Worm (Caenorhabditis elegans) whole organism, L3 larva: ENCODE measurements around the gene H13N06.2.
A peak's percentile ranks its signal among the peaks of the same experiment; 100 is the strongest.

ENCODE experiments used
- aly-2 ChIP-seq: fragments of 150-350 bp; optimal IDR thresholded peaks from 2 replicates; lab custom pipeline; 2014; ENCODE audit warnings: missing biosample characterization, missing genetic modification characterization
- elt-3 ChIP-seq, 3 experiments: fragments of 150-350 bp in 1 of 3; sonication (generic microtip) in 2 of 3; optimal IDR thresholded peaks; 2 replicates in 2 of 3; 4 replicates in 1 of 3; lab custom pipeline; 2014 to 2017; ENCODE audit warnings: missing biosample characterization in 3 of 3, missing genetic modification characterization in 3 of 3
- lsy-12 ChIP-seq: sonication (generic microtip); optimal IDR thresholded peaks from 2 replicates; lab custom pipeline; 2016; ENCODE audit warnings: mild to moderate bottlenecking, missing genetic modification characterization, missing compliant biosample characterization
- nhr-12 ChIP-seq: fragments of 150-350 bp; optimal IDR thresholded peaks from 2 replicates; lab custom pipeline; 2014; ENCODE audit warnings: missing biosample characterization, missing genetic modification characterization
- nhr-237 ChIP-seq: fragments of 150-350 bp; optimal IDR thresholded peaks from 2 replicates; lab custom pipeline; 2014; ENCODE audit warnings: missing biosample characterization, missing genetic modification characterization
- nhr-76 ChIP-seq: fragments of 150-350 bp; sonication (generic microtip); optimal IDR thresholded peaks from 5 replicates; lab custom pipeline; 2014; ENCODE audit warnings: missing biosample characterization, missing genetic modification characterization
- snpc-4 ChIP-seq: fragments of 150-350 bp; optimal IDR thresholded peaks from 2 replicates; lab custom pipeline; 2014; ENCODE audit warnings: missing biosample characterization, missing genetic modification characterization
- unc-39 ChIP-seq: sonication (generic microtip); optimal IDR thresholded peaks from 4 replicates; lab custom pipeline; 2017; ENCODE audit warnings: missing biosample characterization, missing genetic modification characterization

DNA sequence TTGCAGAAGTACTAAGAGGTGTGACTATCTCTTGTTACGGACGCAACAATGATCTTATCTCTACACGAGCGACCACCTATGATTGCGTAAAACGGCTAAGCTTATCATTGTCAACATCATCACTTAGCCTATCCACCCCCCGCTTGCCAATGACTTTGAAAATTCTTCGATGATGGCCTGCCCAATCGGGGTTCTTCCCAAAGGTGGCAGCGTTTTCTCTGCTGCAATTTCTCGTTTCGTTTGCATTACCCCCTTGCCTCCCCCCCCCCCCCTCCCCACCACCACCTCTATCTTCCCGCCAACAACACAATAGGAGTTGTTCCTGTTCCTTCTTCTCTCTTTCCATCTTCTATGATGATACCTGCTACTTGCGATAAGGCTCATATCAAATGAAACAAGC is 744 bp upstream of the H13N06.2 start:
- no peak for TF ChIP-seq unc-39 (tag; lab: Kevin White, UChicago)
- TF ChIP-seq snpc-4 (tag; lab: Kevin White, UChicago) = no peak
- no peak for TF ChIP-seq nhr-12 (tag; lab: Kevin White, UChicago)
- no peak for TF ChIP-seq lsy-12 (tag; lab: Kevin White, UChicago)
- TF ChIP-seq nhr-76 (tag; lab: Kevin White, UChicago) = no peak
- peak in 1 of 3 experiments; percentile 49 for TF ChIP-seq elt-3 (tag; optimal IDR thresholded peaks at IDR 0.05; lab: Kevin White, UChicago)
- no peak for TF ChIP-seq nhr-237 (tag; lab: Kevin White, UChicago)
- TF ChIP-seq aly-2 (tag; lab: Kevin White, UChicago) = no peak
